Worm (Caenorhabditis elegans) whole organism, L2 larva: ENCODE results near the gene Y57A10C.10.
"Not testable (repeated sequence)": the region's sequence is repeated elsewhere in the genome, so short reads cannot be mapped to it uniquely, and the experiment has no call there.

Experiments
- C34F6.9 ChIP-seq: fragments of 150-350 bp; optimal IDR thresholded peaks from 2 replicates; lab custom pipeline; 2014; ENCODE audit warnings: missing biosample characterization, missing genetic modification characterization
- F13H6.1 ChIP-seq: sonication (generic microtip); optimal IDR thresholded peaks from 2 replicates; lab custom pipeline; 2016; ENCODE audit warnings: missing genetic modification characterization, missing compliant biosample characterization
- R02D3.7 ChIP-seq: fragments of 150-350 bp; optimal IDR thresholded peaks from 2 replicates; lab custom pipeline; 2014; ENCODE audit warnings: missing biosample characterization, missing genetic modification characterization
- Y55F3AM.14 ChIP-seq: fragments of 200-800 bp; sonication (Bioruptor generic); optimal IDR thresholded peaks from 2 replicates; lab custom pipeline; 2018; ENCODE audit warnings: mild to moderate bottlenecking, missing genetic modification characterization, missing compliant biosample characterization
- ZK546.5 ChIP-seq: sonication (generic microtip); optimal IDR thresholded peaks from 2 replicates; lab custom pipeline; 2017; ENCODE audit warnings: missing biosample characterization, missing genetic modification characterization
- alr-1 ChIP-seq: fragments of 150-350 bp; optimal IDR thresholded peaks from 2 replicates; lab custom pipeline; 2014; ENCODE audit warnings: missing biosample characterization, missing genetic modification characterization
- aly-2 ChIP-seq: fragments of 150-350 bp; optimal IDR thresholded peaks from 2 replicates; lab custom pipeline; 2014; ENCODE audit warnings: missing biosample characterization, missing genetic modification characterization
- ama-1 ChIP-seq: fragments of 150-350 bp; optimal IDR thresholded peaks from 2 replicates; lab custom pipeline; 2018; ENCODE audit warnings: inconsistent platforms
- ceh-16 ChIP-seq: fragments of 150-350 bp; optimal IDR thresholded peaks from 2 replicates; lab custom pipeline; 2014; ENCODE audit warnings: missing biosample characterization, missing genetic modification characterization
- ceh-82 ChIP-seq: fragments of 150-350 bp; optimal IDR thresholded peaks from 2 replicates; lab custom pipeline; 2014; ENCODE audit warnings: missing biosample characterization, missing genetic modification characterization
- crh-2 ChIP-seq: sonication (generic microtip); optimal IDR thresholded peaks from 2 replicates; lab custom pipeline; 2017; ENCODE audit warnings: missing biosample characterization, missing genetic modification characterization
- egl-27 ChIP-seq: sonication (generic microtip); optimal IDR thresholded peaks from 3 replicates; lab custom pipeline; 2017; ENCODE audit warnings: missing biosample characterization, missing genetic modification reagents, missing genetic modification characterization
- elt-1 ChIP-seq: fragments of 150-350 bp; optimal IDR thresholded peaks from 2 replicates; lab custom pipeline; 2014; ENCODE audit warnings: missing biosample characterization, missing genetic modification characterization
- elt-3 ChIP-seq: sonication (generic microtip); optimal IDR thresholded peaks from 2 replicates; lab custom pipeline; 2017; ENCODE audit warnings: missing biosample characterization, missing genetic modification characterization
- fos-1 ChIP-seq: fragments of 150-350 bp; optimal IDR thresholded peaks from 2 replicates; lab custom pipeline; 2014; ENCODE audit warnings: missing biosample characterization, missing genetic modification characterization
- lin-13 ChIP-seq: fragments of 150-350 bp; optimal IDR thresholded peaks from 2 replicates; lab custom pipeline; 2014; ENCODE audit warnings: missing biosample characterization, missing genetic modification reagents, missing genetic modification characterization
- lin-39 ChIP-seq: fragments of 150-350 bp; optimal IDR thresholded peaks from 2 replicates; lab custom pipeline; 2014; ENCODE audit warnings: missing biosample characterization, missing genetic modification reagents, missing genetic modification characterization
- mab-5 ChIP-seq: fragments of 150-350 bp; optimal IDR thresholded peaks from 2 replicates; lab custom pipeline; 2014; ENCODE audit warnings: missing biosample characterization, missing genetic modification characterization
- mbf-1 ChIP-seq: sonication (generic microtip); optimal IDR thresholded peaks from 2 replicates; lab custom pipeline; 2017; ENCODE audit warnings: missing biosample characterization, missing genetic modification characterization
- mdl-1 ChIP-seq, 2 experiments: fragments of 150-350 bp in 1 of 2; sonication (generic microtip) in 1 of 2; optimal IDR thresholded peaks; 2 replicates each; lab custom pipeline; 2017; ENCODE audit warnings: missing biosample characterization in 2 of 2, missing genetic modification characterization in 2 of 2
- nhr-10 ChIP-seq: sonication (generic microtip); optimal IDR thresholded peaks from 2 replicates; lab custom pipeline; 2017; ENCODE audit warnings: missing biosample characterization, missing genetic modification characterization
- nhr-11 ChIP-seq: fragments of 150-350 bp; optimal IDR thresholded peaks from 2 replicates; lab custom pipeline; 2014; ENCODE audit warnings: missing biosample characterization, missing genetic modification characterization
- nhr-12 ChIP-seq: fragments of 150-350 bp; optimal IDR thresholded peaks from 2 replicates; lab custom pipeline; 2014; ENCODE audit warnings: missing biosample characterization, missing genetic modification characterization
- nhr-23 ChIP-seq: fragments of 150-350 bp; optimal IDR thresholded peaks from 2 replicates; lab custom pipeline; 2014; ENCODE audit warnings: missing biosample characterization, missing genetic modification reagents, missing genetic modification characterization
- nhr-6 ChIP-seq: fragments of 150-350 bp; optimal IDR thresholded peaks from 2 replicates; lab custom pipeline; 2014; ENCODE audit warnings: missing biosample characterization, missing genetic modification characterization
- nhr-77 ChIP-seq: fragments of 150-350 bp; optimal IDR thresholded peaks from 2 replicates; lab custom pipeline; 2014; ENCODE audit warnings: missing biosample characterization, missing genetic modification characterization
- peb-1 ChIP-seq: fragments of 150-350 bp; optimal IDR thresholded peaks from 2 replicates; lab custom pipeline; 2014; ENCODE audit warnings: missing biosample characterization, missing genetic modification characterization
- sma-3 ChIP-seq: sonication (generic microtip); optimal IDR thresholded peaks from 2 replicates; lab custom pipeline; 2016; ENCODE audit warnings: missing genetic modification reagents, missing genetic modification characterization, missing compliant biosample characterization
- sma-9 ChIP-seq, 2 experiments: fragments of 150-350 bp in 1 of 2; sonication (generic microtip) in 1 of 2; optimal IDR thresholded peaks; 2 replicates each; lab custom pipeline; 2014 to 2016; ENCODE audit warnings: missing genetic modification characterization in 2 of 2, mild to moderate bottlenecking in 1 of 2, missing biosample characterization in 1 of 2, missing compliant biosample characterization in 1 of 2, missing genetic modification reagents in 1 of 2, moderate library complexity in 1 of 2
- snpc-4 ChIP-seq: fragments of 150-350 bp; optimal IDR thresholded peaks from 2 replicates; lab custom pipeline; 2014; ENCODE audit warnings: missing biosample characterization, missing genetic modification characterization
- unc-55 ChIP-seq: fragments of 150-350 bp; sonication (generic microtip); optimal IDR thresholded peaks from 3 replicates; lab custom pipeline; 2014; ENCODE audit warnings: missing biosample characterization, missing genetic modification reagents, missing genetic modification characterization
- zag-1 ChIP-seq: fragments of 150-350 bp; optimal IDR thresholded peaks from 2 replicates; lab custom pipeline; 2014; ENCODE audit warnings: missing biosample characterization, missing genetic modification characterization
- ztf-1 ChIP-seq: fragments of 200-800 bp; sonication (Bioruptor generic); conservative IDR thresholded peaks from 2 replicates; pipeline ENCODE4 v1.3.6; 2022; ENCODE audit warnings: missing genetic modification characterization, missing compliant biosample characterization
- ztf-4 ChIP-seq: fragments of 150-350 bp; optimal IDR thresholded peaks from 2 replicates; lab custom pipeline; 2014; ENCODE audit warnings: missing biosample characterization, missing genetic modification characterization

The Y57A10C.10 gene

ce11 chrII:12441164-12441563 lies at the start of gene Y57A10C.10:
Gene Y57A10C.10 (minus strand): TSS chrII:12441264.
- TF ChIP-seq F13H6.1, nhr-23, C34F6.9 (tag; lab: Kevin White, UChicago): not testable (repeated sequence)

ce11 chrII:12489903-12490302 lies 48.8 kb upstream of the Y57A10C.10 start, which contains the start of gene T21B4.15:
Gene T21B4.15 (plus strand): TSS chrII:12490203.
- TF ChIP-seq nhr-11 (tag; lab: Kevin White, UChicago) = no peak
- no peak for TF ChIP-seq lin-39
- TF ChIP-seq ceh-82 = no peak
- TF ChIP-seq sma-9 (GFP tag; optimal IDR thresholded peaks at IDR 0.05; lab: Kevin White, UChicago) = no peak
- no peak for TF ChIP-seq sma-9 (tag; optimal IDR thresholded peaks at IDR 0.05; lab: Kevin White, UChicago)
- no peak for TF ChIP-seq aly-2 (tag; lab: Kevin White, UChicago)

ce11 chrII:12488810-12489209 lies 47.7 kb upstream of the Y57A10C.10 start:
- TF ChIP-seq alr-1 (no peak), nhr-6 (no peak), F13H6.1 (tag; lab: Kevin White, UChicago) (no peak), nhr-77 (tag; lab: Kevin White, UChicago) (no peak), snpc-4 (tag; lab: Kevin White, UChicago) (no peak), elt-3 (tag; lab: Kevin White, UChicago) (no peak), nhr-10 (tag; lab: Kevin White, UChicago) (no peak), ceh-16 (tag; lab: Kevin White, UChicago) (no peak), ZK546.5 (tag; lab: Kevin White, UChicago) (no peak)

ce11 chrII:12485060-12485459 lies 44.0 kb upstream of the Y57A10C.10 start, which contains the start of gene F15A4.10:
Gene F15A4.10 (minus strand): TSS chrII:12485160.
- TF ChIP-seq ztf-1 (GFP tag; lab: Robert Waterston, UW) = no peak
- no peak for TF ChIP-seq elt-1 (tag; lab: Kevin White, UChicago)
- TF ChIP-seq sma-9 (GFP tag; optimal IDR thresholded peaks at IDR 0.05; lab: Kevin White, UChicago) = no peak
- no peak for TF ChIP-seq sma-9 (tag; optimal IDR thresholded peaks at IDR 0.05; lab: Kevin White, UChicago)
- no peak for TF ChIP-seq ZK546.5 (tag; lab: Kevin White, UChicago)
- TF ChIP-seq sma-3 (GFP tag; lab: Kevin White, UChicago) = no peak
- no peak for TF ChIP-seq ama-1 (lab: Kevin White, UChicago)
- TF ChIP-seq ceh-16 (tag; lab: Kevin White, UChicago) = no peak
- no peak for TF ChIP-seq lin-13
- no peak for TF ChIP-seq nhr-10 (tag; lab: Kevin White, UChicago)
- no peak for TF ChIP-seq R02D3.7 (tag; lab: Kevin White, UChicago)

ce11 chrII:12482622-12483021 lies 41.6 kb upstream of the Y57A10C.10 start, which contains the start of gene fbxb-102:
Gene fbxb-102 (plus strand): TSS chrII:12482922.
- TF ChIP-seq C34F6.9 (tag; lab: Kevin White, UChicago) (no peak), nhr-11 (tag; lab: Kevin White, UChicago) (no peak), alr-1 (no peak), aly-2 (tag; lab: Kevin White, UChicago) (no peak), lin-13 (no peak), lin-39 (no peak), ZK546.5 (tag; lab: Kevin White, UChicago) (no peak), fos-1 (tag; lab: Kevin White, UChicago) (no peak), mbf-1 (tag; lab: Kevin White, UChicago) (no peak), peb-1 (no peak), sma-9 (GFP tag; optimal IDR thresholded peaks at IDR 0.05; lab: Kevin White, UChicago) (no peak), sma-9 (tag; optimal IDR thresholded peaks at IDR 0.05; lab: Kevin White, UChicago) (no peak), R02D3.7 (tag; lab: Kevin White, UChicago) (no peak), ceh-82 (no peak), egl-27 (no peak), unc-55 (GFP tag; lab: Kevin White, UChicago) (no peak), crh-2 (no peak), ama-1 (lab: Kevin White, UChicago) (no peak)

ce11 chrII:12481645-12482044 lies 40.6 kb upstream of the Y57A10C.10 start:
- TF ChIP-seq ceh-16 (tag; lab: Kevin White, UChicago) (no peak), unc-55 (GFP tag; lab: Kevin White, UChicago) (no peak), ztf-4 (tag; lab: Kevin White, UChicago) (no peak), mbf-1 (tag; lab: Kevin White, UChicago) (no peak), R02D3.7 (tag; lab: Kevin White, UChicago) (no peak), mab-5 (no peak), nhr-12 (tag; lab: Kevin White, UChicago) (no peak), crh-2 (no peak), zag-1 (no peak), Y55F3AM.14 (GFP tag; lab: Kevin White, UChicago) (no peak), mdl-1 (tag; optimal IDR thresholded peaks at IDR 0.05; lab: Kevin White, UChicago) (no peak), F13H6.1 (tag; lab: Kevin White, UChicago) (no peak), elt-3 (tag; lab: Kevin White, UChicago) (no peak)
